Worm (Caenorhabditis elegans): ENCODE measurements around the gene gst-18.

- TF ChIP-seq nhr-28 (tag; optimal IDR thresholded peaks at IDR 0.05), result peak; percentile 54
- TF ChIP-seq D1046.2 (GFP tag; IDR thresholded peaks at IDR 0.05), result no peak
- TF ChIP-seq ZK546.5 (tag; optimal IDR thresholded peaks at IDR 0.05), result no peak
- TF ChIP-seq fkh-10 (GFP tag; optimal IDR thresholded peaks at IDR 0.05), result no peak
- no peak for TF ChIP-seq egl-43 (GFP tag; IDR thresholded peaks at IDR 0.05)
- TF ChIP-seq php-3 (GFP tag; IDR thresholded peaks at IDR 0.05), result no peak
Observed at ce11 chrII:13678555-13679119, 48.0 kb upstream of the gst-18 start.
